Worm (Caenorhabditis elegans) whole organism, L3 larva: Measurements from ENCODE around the gene vig-1.
A peak's percentile ranks its signal among the peaks of the same experiment; 100 is the strongest.

Source experiments
- R02D3.7 ChIP-seq: fragments of 150-350 bp; optimal IDR thresholded peaks from 2 replicates; lab custom pipeline; 2014; ENCODE audit warnings: missing biosample characterization, missing genetic modification characterization
- ZK546.5 ChIP-seq: sonication (generic microtip); optimal IDR thresholded peaks from 2 replicates; lab custom pipeline; 2017; ENCODE audit warnings: missing biosample characterization, missing genetic modification characterization
- aly-2 ChIP-seq: fragments of 150-350 bp; optimal IDR thresholded peaks from 2 replicates; lab custom pipeline; 2014; ENCODE audit warnings: missing biosample characterization, missing genetic modification characterization
- ama-1 ChIP-seq: fragments of 150-350 bp; optimal IDR thresholded peaks from 2 replicates; lab custom pipeline; 2018
- ceh-16 ChIP-seq: sonication (generic microtip); optimal IDR thresholded peaks from 2 replicates; lab custom pipeline; 2017; ENCODE audit warnings: missing biosample characterization, missing genetic modification characterization
- ceh-28 ChIP-seq: fragments of 150-350 bp; optimal IDR thresholded peaks from 2 replicates; lab custom pipeline; 2014; ENCODE audit warnings: missing biosample characterization, missing genetic modification reagents, missing genetic modification characterization
- ceh-82 ChIP-seq: fragments of 150-350 bp; optimal IDR thresholded peaks from 2 replicates; lab custom pipeline; 2014; ENCODE audit warnings: missing biosample characterization, missing genetic modification characterization
- ceh-9 ChIP-seq: sonication (generic microtip); optimal IDR thresholded peaks from 2 replicates; lab custom pipeline; 2018; ENCODE audit warnings: missing biosample characterization, missing genetic modification characterization
- daf-12 ChIP-seq: fragments of 150-350 bp; optimal IDR thresholded peaks from 2 replicates; lab custom pipeline; 2014; ENCODE audit warnings: missing biosample characterization, missing genetic modification reagents, missing genetic modification characterization
- egl-27 ChIP-seq: sonication (generic microtip); optimal IDR thresholded peaks from 4 replicates; lab custom pipeline; 2017; ENCODE audit warnings: missing biosample characterization, missing genetic modification reagents, missing genetic modification characterization
- egl-5 ChIP-seq: fragments of 150-350 bp; optimal IDR thresholded peaks from 2 replicates; lab custom pipeline; 2017; ENCODE audit warnings: missing biosample characterization, missing genetic modification reagents, missing genetic modification characterization, inconsistent platforms
- elt-1 ChIP-seq: fragments of 150-350 bp; optimal IDR thresholded peaks from 2 replicates; lab custom pipeline; 2014; ENCODE audit warnings: missing biosample characterization, missing genetic modification characterization
- elt-2 ChIP-seq: sonication (generic microtip); optimal IDR thresholded peaks from 2 replicates; lab custom pipeline; 2016; ENCODE audit warnings: missing genetic modification reagents, mild to moderate bottlenecking, missing genetic modification characterization, missing compliant biosample characterization
- elt-3 ChIP-seq, 3 experiments: fragments of 150-350 bp in 1 of 3; sonication (generic microtip) in 2 of 3; optimal IDR thresholded peaks; 2 replicates in 2 of 3; 4 replicates in 1 of 3; lab custom pipeline; 2014 to 2017; ENCODE audit warnings: missing biosample characterization in 3 of 3, missing genetic modification characterization in 3 of 3
- eor-1 ChIP-seq, 2 experiments: fragments of 150-350 bp; optimal IDR thresholded peaks; 2 replicates each; lab custom pipeline; 2014 to 2018; ENCODE audit warnings: missing biosample characterization in 2 of 2, missing genetic modification characterization in 2 of 2
- fkh-10 ChIP-seq: sonication (generic microtip); optimal IDR thresholded peaks from 2 replicates; lab custom pipeline; 2017; ENCODE audit warnings: missing biosample characterization, missing genetic modification reagents, missing genetic modification characterization
- fkh-2 ChIP-seq: fragments of 150-350 bp; optimal IDR thresholded peaks from 2 replicates; lab custom pipeline; 2014; ENCODE audit warnings: missing biosample characterization, missing genetic modification reagents, missing genetic modification characterization
- fos-1 ChIP-seq: fragments of 150-350 bp; optimal IDR thresholded peaks from 2 replicates; lab custom pipeline; 2014; ENCODE audit warnings: missing biosample characterization, missing genetic modification characterization
- hmg-11 ChIP-seq: sonication (generic microtip); optimal IDR thresholded peaks from 2 replicates; lab custom pipeline; 2016; ENCODE audit warnings: missing genetic modification characterization, missing compliant biosample characterization
- jun-1 ChIP-seq: fragments of 150-350 bp; optimal IDR thresholded peaks from 2 replicates; lab custom pipeline; 2014; ENCODE audit warnings: missing biosample characterization, missing genetic modification reagents, missing genetic modification characterization
- lin-15B ChIP-seq: fragments of 150-350 bp; optimal IDR thresholded peaks from 2 replicates; lab custom pipeline; 2014; ENCODE audit warnings: missing biosample characterization, missing genetic modification characterization
- lin-39 ChIP-seq: fragments of 150-350 bp; optimal IDR thresholded peaks from 2 replicates; lab custom pipeline; 2018; ENCODE audit warnings: missing biosample characterization, missing genetic modification reagents, missing genetic modification characterization
- lsy-12 ChIP-seq: sonication (generic microtip); optimal IDR thresholded peaks from 2 replicates; lab custom pipeline; 2016; ENCODE audit warnings: mild to moderate bottlenecking, missing genetic modification characterization, missing compliant biosample characterization
- mdl-1 ChIP-seq: fragments of 150-350 bp; optimal IDR thresholded peaks from 2 replicates; lab custom pipeline; 2014; ENCODE audit warnings: missing biosample characterization, missing genetic modification characterization
- nfya-1 ChIP-seq: sonication (generic microtip); optimal IDR thresholded peaks from 2 replicates; lab custom pipeline; 2017; ENCODE audit warnings: missing genetic modification characterization, mild to moderate bottlenecking, missing compliant biosample characterization, antibody characterized with exemption, moderate library complexity; ENCODE audit not compliant: insufficient read depth
- nhr-11 ChIP-seq: fragments of 150-350 bp; optimal IDR thresholded peaks from 2 replicates; lab custom pipeline; 2014; ENCODE audit warnings: missing biosample characterization, missing genetic modification characterization
- nhr-12 ChIP-seq: fragments of 150-350 bp; optimal IDR thresholded peaks from 2 replicates; lab custom pipeline; 2014; ENCODE audit warnings: missing biosample characterization, missing genetic modification characterization
- nhr-23 ChIP-seq: fragments of 150-350 bp; optimal IDR thresholded peaks from 2 replicates; lab custom pipeline; 2014; ENCODE audit warnings: missing biosample characterization, missing genetic modification reagents, missing genetic modification characterization
- nhr-237 ChIP-seq: fragments of 150-350 bp; optimal IDR thresholded peaks from 2 replicates; lab custom pipeline; 2014; ENCODE audit warnings: missing biosample characterization, missing genetic modification characterization
- nhr-25 ChIP-seq: sonication (generic microtip); optimal IDR thresholded peaks from 2 replicates; lab custom pipeline; 2017; ENCODE audit warnings: missing biosample characterization, missing genetic modification characterization
- nhr-28 ChIP-seq: fragments of 150-350 bp; optimal IDR thresholded peaks from 2 replicates; lab custom pipeline; 2014; ENCODE audit warnings: missing biosample characterization, missing genetic modification characterization
- nhr-43 ChIP-seq: sonication (generic microtip); optimal IDR thresholded peaks from 2 replicates; lab custom pipeline; 2016; ENCODE audit warnings: mild to moderate bottlenecking, missing genetic modification characterization, missing compliant biosample characterization; ENCODE audit not compliant: poor library complexity, severe bottlenecking
- nhr-67 ChIP-seq: fragments of 150-350 bp; optimal IDR thresholded peaks from 2 replicates; lab custom pipeline; 2014; ENCODE audit warnings: missing biosample characterization, missing genetic modification characterization
- nhr-76 ChIP-seq: fragments of 150-350 bp; sonication (generic microtip); optimal IDR thresholded peaks from 5 replicates; lab custom pipeline; 2014; ENCODE audit warnings: missing biosample characterization, missing genetic modification characterization
- nhr-77 ChIP-seq: fragments of 150-350 bp; optimal IDR thresholded peaks from 2 replicates; lab custom pipeline; 2014; ENCODE audit warnings: missing biosample characterization, missing genetic modification characterization
- pha-4 ChIP-seq: fragments of 150-350 bp; optimal IDR thresholded peaks from 2 replicates; lab custom pipeline; 2014; ENCODE audit warnings: missing biosample characterization, missing genetic modification reagents, missing genetic modification characterization
- pqm-1 ChIP-seq: fragments of 150-350 bp; optimal IDR thresholded peaks from 2 replicates; lab custom pipeline; 2017; ENCODE audit warnings: missing biosample characterization, missing genetic modification characterization, inconsistent platforms
- sea-2 ChIP-seq: fragments of 150-350 bp; sonication (generic microtip); optimal IDR thresholded peaks from 4 replicates; lab custom pipeline; 2014; ENCODE audit warnings: missing biosample characterization, missing genetic modification reagents, missing genetic modification characterization
- skn-1 ChIP-seq: fragments of 150-350 bp; optimal IDR thresholded peaks from 2 replicates; lab custom pipeline; 2014; ENCODE audit warnings: missing biosample characterization, missing genetic modification characterization
- snpc-4 ChIP-seq: fragments of 150-350 bp; optimal IDR thresholded peaks from 2 replicates; lab custom pipeline; 2014; ENCODE audit warnings: missing biosample characterization, missing genetic modification characterization
- tbx-2 ChIP-seq: sonication (generic microtip); optimal IDR thresholded peaks from 2 replicates; lab custom pipeline; 2016; ENCODE audit warnings: mild to moderate bottlenecking, missing genetic modification characterization, missing compliant biosample characterization
- unc-39 ChIP-seq: sonication (generic microtip); optimal IDR thresholded peaks from 4 replicates; lab custom pipeline; 2017; ENCODE audit warnings: missing biosample characterization, missing genetic modification characterization
- unc-62 ChIP-seq: fragments of 150-350 bp; sonication (generic microtip); optimal IDR thresholded peaks from 4 replicates; lab custom pipeline; 2014; ENCODE audit warnings: missing biosample characterization, missing genetic modification reagents, missing genetic modification characterization
- ztf-11 ChIP-seq: fragments of 150-350 bp; optimal IDR thresholded peaks from 2 replicates; lab custom pipeline; 2014; ENCODE audit warnings: missing biosample characterization, missing genetic modification characterization
- ztf-4 ChIP-seq: fragments of 150-350 bp; optimal IDR thresholded peaks from 2 replicates; lab custom pipeline; 2014; ENCODE audit warnings: missing biosample characterization, missing genetic modification characterization

Gene vig-1

ce11 chrII:1309892-1310516, 10.8 kb upstream of the vig-1 start, which contains the start of the genes alh-6 and fcho-1 (continued):
- TF ChIP-seq pha-4 (tag; lab: Kevin White, UChicago) = peak; percentile 42
- no peak for TF ChIP-seq nhr-23
- no peak for TF ChIP-seq nhr-28 (tag; lab: Kevin White, UChicago)
- no peak for TF ChIP-seq aly-2 (tag; lab: Kevin White, UChicago)
- no peak for TF ChIP-seq nhr-67 (tag; lab: Kevin White, UChicago)
- TF ChIP-seq elt-1 = no peak
- TF ChIP-seq, all 47 proteins: peak for 7

- TF ChIP-seq hmg-11 (tag; lab: Kevin White, UChicago) (no peak), egl-27 (tag; lab: Kevin White, UChicago) (no peak), ZK546.5 (tag; lab: Kevin White, UChicago) (no peak), ceh-16 (no peak), fos-1 (tag; lab: Kevin White, UChicago) (no peak), R02D3.7 (tag; lab: Kevin White, UChicago) (no peak), lin-39 (no peak), nhr-237 (tag; lab: Kevin White, UChicago) (no peak), pqm-1 (tag; lab: Kevin White, UChicago) (no peak), nhr-11 (tag; lab: Kevin White, UChicago) (no peak), nhr-76 (tag; lab: Kevin White, UChicago) (no peak), elt-2 (tag; lab: Kevin White, UChicago) (peak; percentile 52), tbx-2 (tag; lab: Kevin White, UChicago) (no peak), nhr-77 (tag; lab: Kevin White, UChicago) (no peak), fkh-10 (GFP tag; lab: Kevin White, UChicago) (no peak), elt-3 (tag; optimal IDR thresholded peaks at IDR 0.05; lab: Kevin White, UChicago) (peak in 1 of 3 experiments; percentile 5), pha-4 (tag; lab: Kevin White, UChicago) (no peak)
Observed at ce11 chrII:1315245-1315644, 5.6 kb upstream of the vig-1 start.

ce11 chrII:1320412-1320811, 425 bp upstream of the vig-1 start:
- peak; percentile 50 for TF ChIP-seq pqm-1 (tag; lab: Kevin White, UChicago)
- TF ChIP-seq R02D3.7 (tag; lab: Kevin White, UChicago) = peak; percentile 89
- TF ChIP-seq nhr-28 (tag; lab: Kevin White, UChicago) = peak; percentile 13
- TF ChIP-seq skn-1 (tag; lab: Kevin White, UChicago) = peak; percentile 84
- no peak for TF ChIP-seq mdl-1 (tag; lab: Kevin White, UChicago)
- TF ChIP-seq eor-1 (tag; optimal IDR thresholded peaks at IDR 0.05; lab: Kevin White, UChicago) = no peak
- TF ChIP-seq nhr-237 (tag; lab: Kevin White, UChicago) = no peak
- peak; percentile 99 for TF ChIP-seq nhr-23
- peak; percentile 97 for TF ChIP-seq lin-15B
- peak; percentile 91 for TF ChIP-seq elt-2 (tag; lab: Kevin White, UChicago)
- TF ChIP-seq nhr-11 (tag; lab: Kevin White, UChicago) = peak; percentile 79
- no peak for TF ChIP-seq nhr-76 (tag; lab: Kevin White, UChicago)
- no peak for TF ChIP-seq daf-12 (tag; lab: Kevin White, UChicago)
- peak; percentile 66 for TF ChIP-seq egl-27 (tag; lab: Kevin White, UChicago)
- TF ChIP-seq ceh-82 (tag; lab: Kevin White, UChicago) = peak; percentile 83
- TF ChIP-seq ama-1 (lab: Kevin White, UChicago) = peak; percentile 85
- TF ChIP-seq fkh-2 (tag; lab: Kevin White, UChicago) = no peak
- peak; percentile 23 for TF ChIP-seq ztf-4
- peak; percentile 75 for TF ChIP-seq nhr-77 (tag; lab: Kevin White, UChicago)
- TF ChIP-seq nhr-25 (tag; lab: Kevin White, UChicago) = peak; percentile 99
- peak; percentile 85 for TF ChIP-seq ceh-28 (tag; lab: Kevin White, UChicago)
- no peak for TF ChIP-seq unc-39 (tag; lab: Kevin White, UChicago)
- TF ChIP-seq tbx-2 (tag; lab: Kevin White, UChicago) = peak; percentile 81
- TF ChIP-seq aly-2 (tag; lab: Kevin White, UChicago) = peak; percentile 80
- TF ChIP-seq nhr-67 (tag; lab: Kevin White, UChicago) = no peak
- TF ChIP-seq unc-62 (GFP tag; lab: Kevin White, UChicago) = peak; percentile 78
- TF ChIP-seq nfya-1 (tag; lab: Kevin White, UChicago) = peak; percentile 96
- TF ChIP-seq nhr-43 (tag; lab: Kevin White, UChicago) = peak; percentile 94
- peak; percentile 83 for TF ChIP-seq snpc-4 (tag; lab: Kevin White, UChicago)
- no peak for TF ChIP-seq ceh-9 (tag; lab: Kevin White, UChicago)
- TF ChIP-seq lsy-12 = peak; percentile 100
- TF ChIP-seq fkh-10 (GFP tag; lab: Kevin White, UChicago) = peak; percentile 77
- peak; percentile 95 for TF ChIP-seq lin-39
- peak; percentile 98 for TF ChIP-seq ZK546.5 (tag; lab: Kevin White, UChicago)
- peak in 2 of 3 experiments; percentile 32 to 93 for TF ChIP-seq elt-3 (tag; optimal IDR thresholded peaks at IDR 0.05; lab: Kevin White, UChicago)
- TF ChIP-seq nhr-12 = no peak
- no peak for TF ChIP-seq sea-2 (GFP tag; lab: Kevin White, UChicago)
- peak; percentile 91 for TF ChIP-seq elt-1
- peak; percentile 61 for TF ChIP-seq hmg-11 (tag; lab: Kevin White, UChicago)
- peak; percentile 15 for TF ChIP-seq ceh-16
- peak; percentile 93 for TF ChIP-seq jun-1 (tag; lab: Kevin White, UChicago)
- TF ChIP-seq ztf-11 (tag; lab: Kevin White, UChicago) = no peak
- peak; percentile 86 for TF ChIP-seq egl-5 (tag; lab: Kevin White, UChicago)
- TF ChIP-seq fos-1 (tag; lab: Kevin White, UChicago) = peak; percentile 85
